Worm (Caenorhabditis elegans): ENCODE results near the gene T27E9.6.
"Not testable (repeated sequence)": the region's sequence is repeated elsewhere in the genome, so short reads cannot be mapped to it uniquely, and the experiment has no call there.

The T27E9.6 gene

DNA sequence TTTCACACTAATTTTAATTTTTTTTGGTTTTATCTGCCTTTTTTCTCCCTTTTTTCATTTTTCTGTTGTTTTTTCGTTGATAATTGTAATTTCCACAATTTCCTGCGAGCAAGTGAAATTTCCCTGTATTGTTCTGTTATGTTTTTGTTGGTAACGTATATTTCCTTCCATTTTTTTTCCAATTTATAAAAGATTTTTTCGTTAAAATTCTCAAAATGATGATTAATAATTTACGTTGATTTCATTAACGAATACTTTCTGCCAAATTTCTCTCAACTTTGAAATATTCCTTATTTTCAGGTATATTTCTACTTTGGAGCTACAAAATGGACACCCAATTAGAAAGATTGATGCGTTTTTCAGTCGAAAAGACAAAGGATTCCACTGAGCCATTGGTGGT is 25.9 kb upstream of the T27E9.6 start, which contains the start of gene T28A8.8:
Gene T28A8.8 (plus strand): TSS at position 301 of the 400 bp plus-strand sequence.
- no peak for TF ChIP-seq alr-1 (tag; optimal IDR thresholded peaks at IDR 0.05)
- TF ChIP-seq elt-1 (tag; optimal IDR thresholded peaks at IDR 0.05), result no peak
- no peak for TF ChIP-seq R02D3.7 (tag; optimal IDR thresholded peaks at IDR 0.05)
- TF ChIP-seq peb-1 (tag; optimal IDR thresholded peaks at IDR 0.05), result no peak
- TF ChIP-seq ZK546.5 (tag; optimal IDR thresholded peaks at IDR 0.05), result no peak
- no peak for TF ChIP-seq nhr-6 (tag; optimal IDR thresholded peaks at IDR 0.05)
- no peak for TF ChIP-seq sma-9 (GFP tag; optimal IDR thresholded peaks at IDR 0.05)
- TF ChIP-seq sma-9 (tag; optimal IDR thresholded peaks at IDR 0.05), result no peak
- no peak for TF ChIP-seq ztf-1 (GFP tag; conservative IDR thresholded peaks at IDR 0.05)
- TF ChIP-seq aly-2 (tag; optimal IDR thresholded peaks at IDR 0.05), result no peak
- no peak for TF ChIP-seq C34F6.9 (tag; optimal IDR thresholded peaks at IDR 0.05)
- TF ChIP-seq skn-1 (tag; optimal IDR thresholded peaks at IDR 0.05), result no peak
- TF ChIP-seq egl-27 (tag; optimal IDR thresholded peaks at IDR 0.05), result no peak

DNA sequence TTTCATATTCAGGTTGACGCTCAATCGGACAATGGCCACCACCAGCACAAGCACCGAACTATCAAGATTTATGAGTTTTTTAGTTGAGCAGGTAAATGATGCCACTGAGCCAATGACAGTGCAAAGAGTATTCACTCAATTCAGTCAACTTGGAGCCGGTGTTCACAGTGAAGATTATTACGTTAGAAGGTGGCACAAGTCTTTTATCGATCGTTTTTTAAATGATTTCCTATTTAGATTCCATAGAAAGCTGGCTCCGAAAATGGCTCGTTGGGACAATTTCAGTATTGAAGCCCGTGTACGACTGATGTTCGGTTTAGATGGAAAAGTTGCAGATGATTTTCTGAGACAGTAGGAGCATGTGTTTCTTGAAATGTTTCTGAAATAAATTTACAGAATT is 25.0 kb upstream of the T27E9.6 start, which contains the start of gene T28A8.5:
Gene T28A8.5 (plus strand): TSS at position 32 of the 400 bp plus-strand sequence.
- TF ChIP-seq dmd-4 (tag; optimal IDR thresholded peaks at IDR 0.05) (no peak), blmp-1 (tag; optimal IDR thresholded peaks at IDR 0.05; ENCODE audit: insufficient read depth) (no peak), fos-1 (tag; optimal IDR thresholded peaks at IDR 0.05) (no peak), sem-4 (tag; optimal IDR thresholded peaks at IDR 0.05) (no peak), ceh-16 (tag; optimal IDR thresholded peaks at IDR 0.05) (no peak), elt-1 (tag; optimal IDR thresholded peaks at IDR 0.05) (no peak), snpc-4 (tag; optimal IDR thresholded peaks at IDR 0.05) (no peak), nhr-11 (tag; optimal IDR thresholded peaks at IDR 0.05) (no peak), R02D3.7 (tag; optimal IDR thresholded peaks at IDR 0.05) (no peak), nhr-129 (tag; optimal IDR thresholded peaks at IDR 0.05) (no peak), mbf-1 (tag; optimal IDR thresholded peaks at IDR 0.05) (no peak), nhr-23 (tag; optimal IDR thresholded peaks at IDR 0.05) (no peak), lin-39 (tag; optimal IDR thresholded peaks at IDR 0.05) (no peak), unc-39 (tag; optimal IDR thresholded peaks at IDR 0.05) (no peak), F13H6.1 (tag; optimal IDR thresholded peaks at IDR 0.05) (no peak), nhr-77 (tag; optimal IDR thresholded peaks at IDR 0.05) (no peak), C34F6.9 (tag; optimal IDR thresholded peaks at IDR 0.05) (no peak)

DNA sequence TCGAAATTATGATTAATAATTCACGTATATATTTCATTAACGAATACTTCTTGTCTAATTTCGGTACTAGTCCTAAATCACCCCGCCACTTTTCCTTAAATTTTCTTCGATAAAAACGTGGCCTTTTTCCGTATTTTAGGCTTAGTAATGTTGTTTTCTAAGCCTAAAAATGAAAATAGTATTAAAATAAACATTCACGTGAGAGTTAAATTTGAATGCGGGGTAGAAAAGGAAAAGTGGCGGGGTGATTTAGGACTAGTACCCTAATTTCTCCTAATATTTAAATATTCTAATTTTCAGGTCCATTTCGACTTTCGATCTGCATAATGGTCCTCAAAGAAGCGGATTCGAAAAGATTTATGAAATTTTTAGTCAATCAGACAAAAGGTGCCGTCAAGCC is 22.3 kb upstream of the T27E9.6 start, which contains the start of gene T28A8.6:
Gene T28A8.6 (plus strand): TSS at position 301 of the 400 bp plus-strand sequence.
- TF ChIP-seq nhr-6, peb-1, nhr-23 (tag; optimal IDR thresholded peaks at IDR 0.05): not testable (repeated sequence)

DNA sequence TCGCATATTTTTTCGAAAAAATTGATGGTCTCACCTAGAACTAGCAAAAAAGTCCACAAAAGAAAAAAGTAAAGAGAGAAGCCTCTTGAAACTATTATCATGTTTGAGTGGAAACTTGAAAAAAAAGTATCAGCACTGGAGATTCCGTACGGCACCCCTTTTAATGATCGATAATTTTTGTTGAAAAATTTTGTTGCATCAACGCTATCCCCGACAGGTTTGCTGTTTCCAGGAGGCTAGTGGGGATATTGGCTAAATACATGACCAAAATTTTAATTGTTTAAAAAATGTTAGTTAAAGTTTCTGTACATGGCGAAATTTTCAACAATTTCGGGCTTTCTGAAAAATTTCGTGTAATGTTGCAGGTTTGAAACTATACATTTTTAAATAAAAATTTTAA is 19.0 kb upstream of the T27E9.6 start, which contains the start of gene T28A8.2:
Gene T28A8.2 (minus strand): TSS at position 101 of the 400 bp plus-strand sequence.
- TF ChIP-seq peb-1 (tag; optimal IDR thresholded peaks at IDR 0.05) (no peak), lin-39 (tag; optimal IDR thresholded peaks at IDR 0.05) (no peak), lin-13 (GFP tag; optimal IDR thresholded peaks at IDR 0.05) (no peak), nhr-10 (tag; optimal IDR thresholded peaks at IDR 0.05) (no peak), sem-4 (tag; optimal IDR thresholded peaks at IDR 0.05) (no peak), C34F6.9 (tag; optimal IDR thresholded peaks at IDR 0.05) (no peak), skn-1 (tag; optimal IDR thresholded peaks at IDR 0.05) (no peak), mdl-1 (tag; optimal IDR thresholded peaks at IDR 0.05) (no peak)

DNA sequence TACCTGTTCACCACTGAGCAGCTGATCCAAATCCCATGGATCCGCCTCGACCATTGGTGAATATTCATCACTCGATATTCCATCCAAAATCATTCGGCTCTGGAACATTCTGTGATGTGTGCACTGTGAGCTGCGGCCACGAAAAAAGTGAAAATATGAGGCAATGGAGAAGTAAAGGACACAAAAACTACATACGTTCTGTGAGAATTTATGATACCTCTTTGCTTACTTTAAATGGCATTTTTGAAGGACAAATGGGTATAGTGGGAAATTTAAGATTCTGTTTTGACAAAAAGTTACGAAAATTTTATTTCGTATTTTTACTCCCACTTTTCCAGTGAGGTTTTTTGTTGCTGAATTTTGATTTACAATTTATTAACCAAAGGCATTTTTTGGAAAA is 15.8 kb upstream of the T27E9.6 start, which contains the start of gene twk-40:
Gene twk-40 (minus strand): TSS at position 101 of the 400 bp plus-strand sequence.
- TF ChIP-seq unc-39 (tag; optimal IDR thresholded peaks at IDR 0.05) (no peak), nhr-6 (tag; optimal IDR thresholded peaks at IDR 0.05) (no peak), nhr-21 (tag; optimal IDR thresholded peaks at IDR 0.05) (no peak), nhr-77 (tag; optimal IDR thresholded peaks at IDR 0.05) (no peak), alr-1 (tag; optimal IDR thresholded peaks at IDR 0.05) (no peak), R02D3.7 (tag; optimal IDR thresholded peaks at IDR 0.05) (no peak), nhr-237 (tag; optimal IDR thresholded peaks at IDR 0.05) (no peak), ztf-1 (GFP tag; conservative IDR thresholded peaks at IDR 0.05) (no peak), dmd-4 (tag; optimal IDR thresholded peaks at IDR 0.05) (no peak), C34F6.9 (tag; optimal IDR thresholded peaks at IDR 0.05) (no peak), mab-5 (tag; optimal IDR thresholded peaks at IDR 0.05) (no peak), unc-62 (GFP tag; optimal IDR thresholded peaks at IDR 0.05) (no peak), lin-11 (tag; optimal IDR thresholded peaks at IDR 0.05) (no peak), F13H6.1 (tag; optimal IDR thresholded peaks at IDR 0.05) (no peak), mbf-1 (tag; optimal IDR thresholded peaks at IDR 0.05) (no peak), nhr-129 (tag; optimal IDR thresholded peaks at IDR 0.05) (no peak), elt-1 (tag; optimal IDR thresholded peaks at IDR 0.05) (no peak), peb-1 (tag; optimal IDR thresholded peaks at IDR 0.05) (no peak)
